Worm (Caenorhabditis elegans): Measurements from ENCODE around the gene C31B8.1.

ce11 chrV:2931252-2931651, at the start of gene C31B8.1:
- TF ChIP-seq ztf-23 (GFP tag; IDR thresholded peaks at IDR 0.05) (no peak), flt-1 (GFP tag; IDR thresholded peaks at IDR 0.05) (no peak), ztf-29 (GFP tag; IDR thresholded peaks at IDR 0.05) (no peak), tab-1 (GFP tag; IDR thresholded peaks at IDR 0.05) (no peak), klf-2 (GFP tag; conservative IDR thresholded peaks at IDR 0.05) (no peak), cog-1 (tag; optimal IDR thresholded peaks at IDR 0.05) (no peak), ref-1 (GFP tag; conservative IDR thresholded peaks at IDR 0.05) (no peak), med-1 (GFP tag; optimal IDR thresholded peaks at IDR 0.05; ENCODE audit: insufficient read depth) (no peak), T22C8.4 (GFP tag; IDR thresholded peaks at IDR 0.05) (no peak)
